Fruit fly (Drosophila melanogaster) whole organism: ENCODE measurements around the gene IFT57.

Experiments used
- EcR ChIP-seq, 2 experiments: fragments of >200 bp; optimal IDR thresholded peaks; 2 replicates each; lab custom pipeline; 2017; ENCODE audit warnings: missing biosample characterization in 2 of 2, missing genetic modification characterization in 2 of 2, missing genetic modification reagents in 2 of 2
- psq ChIP-seq: fragments of >200 bp; optimal IDR thresholded peaks from 2 replicates; lab custom pipeline; 2017

DNA sequence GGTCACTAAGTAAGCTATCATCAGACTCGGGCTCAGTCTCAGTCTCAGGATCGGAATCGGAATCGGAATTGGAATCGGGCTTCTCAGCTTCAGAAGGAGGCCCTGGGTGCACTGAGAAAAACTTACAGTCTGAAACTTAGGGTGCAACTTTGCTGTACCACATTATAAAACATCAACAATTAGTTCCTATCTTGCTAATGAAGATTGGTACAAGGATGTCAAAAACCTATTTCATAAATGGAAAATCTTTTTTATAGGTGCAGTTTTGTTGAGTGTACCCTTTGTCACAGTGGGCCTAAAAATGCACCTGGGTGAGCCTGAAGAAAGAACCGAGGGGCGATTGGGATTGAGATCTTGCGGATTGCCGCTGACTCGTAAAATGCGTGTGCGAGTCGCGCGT is 22.2 kb downstream of the IFT57 start:
- no peak for TF ChIP-seq EcR (GFP tag; optimal IDR thresholded peaks at IDR 0.05; lab: Kevin White, UChicago)
- no peak for TF ChIP-seq psq (lab: Kevin White, UChicago)
